Worm (Caenorhabditis elegans) whole organism, young adult: ENCODE measurements around the gene sre-2.

Experiments
- F10E7.11 ChIP-seq: sonication (generic microtip); optimal IDR thresholded peaks from 2 replicates; lab custom pipeline; 2017; ENCODE audit warnings: mild to moderate bottlenecking, missing genetic modification characterization, moderate library complexity, missing compliant biosample characterization
- F39B2.1 ChIP-seq: fragments of 200-800 bp; sonication (Bioruptor generic); IDR thresholded peaks from 2 replicates; pipeline ENCODE4 v1.3.6; 2022; ENCODE audit warnings: missing genetic modification reagents, missing genetic modification characterization, missing compliant biosample characterization
- Y53G8AR.9 ChIP-seq: fragments of 200-800 bp; sonication (Bioruptor generic); conservative IDR thresholded peaks from 2 replicates; pipeline ENCODE4 v1.3.6; 2022; ENCODE audit warnings: missing genetic modification reagents, missing genetic modification characterization, missing compliant biosample characterization
- Y56A3A.18 ChIP-seq: fragments of 200-800 bp; sonication (Bioruptor generic); IDR thresholded peaks from 2 replicates; pipeline ENCODE4 v1.3.6; 2022; ENCODE audit warnings: missing genetic modification reagents, missing genetic modification characterization, missing compliant biosample characterization
- dpff-1 ChIP-seq: sonication (generic microtip); optimal IDR thresholded peaks from 2 replicates; lab custom pipeline; 2017; ENCODE audit warnings: mild to moderate bottlenecking, missing genetic modification characterization, missing compliant biosample characterization
- hlh-26 ChIP-seq: fragments of 200-800 bp; sonication (Bioruptor generic); conservative IDR thresholded peaks from 2 replicates; pipeline ENCODE4 v1.3.6; 2022; ENCODE audit warnings: missing genetic modification reagents, missing genetic modification characterization, missing compliant biosample characterization
- nhr-27 ChIP-seq: fragments of 200-800 bp; sonication (Bioruptor generic); optimal IDR thresholded peaks from 2 replicates; lab custom pipeline; 2018; ENCODE audit warnings: mild to moderate bottlenecking, missing genetic modification characterization, moderate library complexity, missing compliant biosample characterization
- pha-4 ChIP-seq: fragments of 150-350 bp; sonication (generic microtip); optimal IDR thresholded peaks from 2 replicates; lab custom pipeline; 2014; ENCODE audit warnings: missing biosample characterization, missing genetic modification reagents, missing genetic modification characterization
- unc-62 ChIP-seq: fragments of 150-350 bp; optimal IDR thresholded peaks from 2 replicates; lab custom pipeline; 2014; ENCODE audit warnings: missing biosample characterization, missing genetic modification reagents, missing genetic modification characterization

DNA sequence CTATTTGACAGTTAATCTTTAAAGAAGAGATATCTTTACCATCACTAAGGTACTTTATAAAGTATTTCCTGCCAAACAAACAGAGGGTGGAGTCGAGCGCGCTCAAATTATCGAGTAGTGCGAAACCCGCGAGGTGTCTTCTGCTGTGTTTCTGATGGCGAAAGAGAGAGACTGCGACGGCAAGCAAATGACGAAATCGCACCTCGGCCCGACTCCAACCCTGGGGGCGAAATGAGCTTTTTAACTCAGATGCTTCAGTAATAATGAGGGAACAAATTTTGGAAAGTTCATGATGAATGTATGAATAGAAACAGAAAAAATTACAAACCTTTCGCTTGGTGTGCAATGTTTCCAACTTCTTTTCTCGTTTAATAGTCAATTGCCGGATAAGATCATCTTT is 10.4 kb downstream of the sre-2 start:
- TF ChIP-seq Y53G8AR.9 (GFP tag; lab: Robert Waterston, UW) (no peak), F39B2.1 (GFP tag; lab: Robert Waterston, UW) (0 out of 2 replicates have a peak, but pooled peaks have one; percentile 38), dpff-1 (tag; lab: Kevin White, UChicago) (no peak), hlh-26 (GFP tag; lab: Robert Waterston, UW) (no peak), unc-62 (no peak), pha-4 (tag; lab: Kevin White, UChicago) (peak; percentile 10), nhr-27 (tag; lab: Kevin White, UChicago) (no peak), F10E7.11 (tag; lab: Kevin White, UChicago) (no peak), Y56A3A.18 (no peak)
